Worm (Caenorhabditis elegans) whole organism, L1 larva: ENCODE data around the gene subs-4.
A peak's percentile ranks its signal among the peaks of the same experiment; 100 is the strongest.

Experiments
- ceh-8 ChIP-seq: fragments of 200-800 bp; sonication (Bioruptor generic); optimal IDR thresholded peaks from 2 replicates; lab custom pipeline; 2018; ENCODE audit warnings: mild to moderate bottlenecking, missing genetic modification characterization, moderate library complexity, missing compliant biosample characterization
- ceh-88 ChIP-seq: fragments of 200-800 bp; sonication (Bioruptor generic); IDR thresholded peaks from 2 replicates; pipeline ENCODE4 v1.3.6; 2022; ENCODE audit warnings: missing genetic modification characterization, missing compliant biosample characterization
- ets-5 ChIP-seq: fragments of 200-800 bp; sonication (Bioruptor generic); IDR thresholded peaks from 2 replicates; pipeline ENCODE4 v1.3.6; 2022; ENCODE audit warnings: missing genetic modification characterization, missing compliant biosample characterization
- lir-3 ChIP-seq: sonication (generic microtip); optimal IDR thresholded peaks from 2 replicates; lab custom pipeline; 2016; ENCODE audit warnings: mild to moderate bottlenecking, missing genetic modification characterization, moderate library complexity, missing compliant biosample characterization; ENCODE audit not compliant: poor library complexity
- unc-98 ChIP-seq: fragments of 200-800 bp; sonication (Bioruptor generic); IDR thresholded peaks from 2 replicates; pipeline ENCODE4 v1.3.6; 2022; ENCODE audit warnings: missing genetic modification characterization, missing compliant biosample characterization

Gene subs-4

ce11 chrIII:11427548-11428152 lies 45.6 kb downstream of the subs-4 start:
- TF ChIP-seq ceh-8 (GFP tag; lab: Kevin White, UChicago): peak; percentile 65
- TF ChIP-seq lir-3 (tag; lab: Kevin White, UChicago): no peak

ce11 chrIII:11434864-11435263 lies 52.8 kb downstream of the subs-4 start:
- TF ChIP-seq ets-5 (0 out of 2 replicates have a peak, but pooled peaks have one; percentile 85), unc-98 (peak; percentile 21; the same call in 1 of the 2 replicates), ceh-88 (GFP tag; lab: Robert Waterston, UW) (peak; percentile 28; the same call in 1 of the 2 replicates)
- TF ChIP-seq, all 84 proteins: peak for 3; not testable (repeated sequence) for 81
